Worm (Caenorhabditis elegans): Measurements from ENCODE around the gene W06B4.1.

DNA sequence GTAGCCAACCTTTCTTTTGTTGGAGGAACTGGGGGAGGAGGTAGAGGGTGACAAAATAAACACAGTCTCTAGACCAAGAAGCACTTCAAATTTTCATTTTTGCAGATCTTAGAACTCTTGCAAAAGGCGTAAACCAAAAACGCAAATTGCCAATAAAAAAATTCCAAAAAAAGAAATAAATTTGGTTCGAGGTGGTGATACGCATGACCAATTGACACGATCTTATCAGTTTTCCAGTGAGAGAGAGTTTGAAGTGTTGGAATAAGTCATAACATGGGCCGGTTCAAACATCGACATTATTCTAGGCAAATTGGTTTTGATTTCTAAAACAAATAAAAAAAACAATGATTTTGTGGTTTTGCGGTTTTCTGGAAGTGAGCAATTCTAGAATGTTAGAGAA, 24.4 kb downstream of the W06B4.1 start:
- TF ChIP-seq ZK185.1 (tag; optimal IDR thresholded peaks at IDR 0.05; ENCODE audit: poor library complexity, severe bottlenecking) (no peak), mel-28 (tag; optimal IDR thresholded peaks at IDR 0.05; ENCODE audit: borderline replicate concordance) (no peak)

Data from whole organism, young adult.